Worm (Caenorhabditis elegans) whole organism, young adult: ENCODE measurements around the gene kin-20.

Experiments used
- C06A6.2 ChIP-seq: fragments of 200-800 bp; sonication (Bioruptor generic); conservative IDR thresholded peaks from 2 replicates; pipeline ENCODE4 v1.3.6; 2022; ENCODE audit warnings: missing genetic modification characterization, missing compliant biosample characterization
- F22D6.2 ChIP-seq: sonication (generic microtip); optimal IDR thresholded peaks from 2 replicates; lab custom pipeline; 2016; ENCODE audit warnings: mild to moderate bottlenecking, missing genetic modification characterization, missing compliant biosample characterization
- F23B12.7 ChIP-seq: sonication (generic microtip); optimal IDR thresholded peaks from 2 replicates; lab custom pipeline; 2017; ENCODE audit warnings: missing genetic modification characterization, mild to moderate bottlenecking, missing compliant biosample characterization, antibody characterized with exemption, moderate library complexity; ENCODE audit not compliant: insufficient read depth
- F52B5.7 ChIP-seq: sonication (generic microtip); optimal IDR thresholded peaks from 2 replicates; lab custom pipeline; 2016; ENCODE audit warnings: mild to moderate bottlenecking, missing genetic modification characterization, missing compliant biosample characterization
- F55B11.4 ChIP-seq: sonication (generic microtip); optimal IDR thresholded peaks from 2 replicates; lab custom pipeline; 2016; ENCODE audit warnings: missing compliant biosample characterization, missing genetic modification characterization, borderline replicate concordance; ENCODE audit not compliant: insufficient read depth
- F57A8.1 ChIP-seq: fragments of 200-800 bp; sonication (Bioruptor generic); optimal IDR thresholded peaks from 2 replicates; lab custom pipeline; 2018; ENCODE audit warnings: mild to moderate bottlenecking, missing genetic modification characterization, moderate library complexity, missing compliant biosample characterization
- T07F8.4 ChIP-seq: sonication (generic microtip); optimal IDR thresholded peaks from 2 replicates; lab custom pipeline; 2016; ENCODE audit warnings: mild to moderate bottlenecking, missing genetic modification characterization, moderate library complexity, missing compliant biosample characterization
- Y53F4B.3 ChIP-seq: fragments of 200-800 bp; sonication (Bioruptor generic); IDR thresholded peaks from 2 replicates; pipeline ENCODE4 v1.3.6; 2022; ENCODE audit warnings: missing genetic modification reagents, missing genetic modification characterization, missing compliant biosample characterization
- ama-1 ChIP-seq, 3 experiments: fragments of 150-350 bp in 1 of 3; sonication (generic microtip) in 2 of 3; optimal IDR thresholded peaks; 2 replicates each; lab custom pipeline; 2014 to 2018; ENCODE audit warnings: missing biosample characterization in 2 of 3, missing genetic modification characterization in 2 of 3, missing genetic modification reagents in 2 of 3
- attf-3 ChIP-seq: fragments of 200-800 bp; sonication (Bioruptor generic); conservative IDR thresholded peaks from 2 replicates; pipeline ENCODE4 v1.3.6; 2022; ENCODE audit warnings: missing genetic modification reagents, missing genetic modification characterization, missing compliant biosample characterization
- ccch-3 ChIP-seq: fragments of 200-800 bp; sonication (Bioruptor generic); optimal IDR thresholded peaks from 2 replicates; lab custom pipeline; 2018; ENCODE audit warnings: mild to moderate bottlenecking, missing genetic modification characterization, missing compliant biosample characterization
- cebp-1 ChIP-seq, 2 experiments: fragments of 200-800 bp in 1 of 2; sonication (Bioruptor generic) in 1 of 2; sonication (generic microtip) in 1 of 2; IDR thresholded peaks in 1 of 2; optimal IDR thresholded peaks in 1 of 2; 2 replicates each; pipeline versions ENCODE4 v1.3.6 to Lab custom; 2017 to 2022; ENCODE audit warnings: missing compliant biosample characterization in 2 of 2, missing genetic modification characterization in 2 of 2, mild to moderate bottlenecking in 1 of 2, missing genetic modification reagents in 1 of 2, moderate library complexity in 1 of 2
- ceh-40 ChIP-seq: fragments of 200-800 bp; sonication (Bioruptor generic); IDR thresholded peaks from 2 replicates; pipeline ENCODE4 v1.3.6; 2022; ENCODE audit warnings: missing genetic modification characterization, missing compliant biosample characterization
- ceh-58 ChIP-seq: fragments of 200-800 bp; sonication (Bioruptor generic); IDR thresholded peaks from 2 replicates; pipeline ENCODE4 v1.3.6; 2022; ENCODE audit warnings: missing genetic modification characterization, missing compliant biosample characterization
- die-1 ChIP-seq: sonication (generic microtip); optimal IDR thresholded peaks from 2 replicates; lab custom pipeline; 2016; ENCODE audit warnings: missing genotype, mild to moderate bottlenecking, missing genetic modification characterization, missing compliant biosample characterization
- dox-1 ChIP-seq: fragments of 200-800 bp; sonication (Bioruptor generic); IDR thresholded peaks from 2 replicates; pipeline ENCODE4 v1.3.6; 2022; ENCODE audit warnings: missing genetic modification reagents, missing genetic modification characterization, missing compliant biosample characterization
- dpl-1 ChIP-seq: fragments of 150-350 bp; optimal IDR thresholded peaks from 2 replicates; lab custom pipeline; 2014; ENCODE audit warnings: missing biosample characterization, missing genetic modification reagents, missing genetic modification characterization
- ekl-4 ChIP-seq: fragments of 200-800 bp; sonication (Bioruptor generic); IDR thresholded peaks from 2 replicates; pipeline ENCODE4 v1.3.6; 2022; ENCODE audit warnings: missing genetic modification reagents, missing genetic modification characterization, missing compliant biosample characterization
- fkh-3 ChIP-seq: sonication (generic microtip); optimal IDR thresholded peaks from 2 replicates; lab custom pipeline; 2016; ENCODE audit warnings: mild to moderate bottlenecking, missing genetic modification characterization, missing compliant biosample characterization
- gei-17 ChIP-seq: fragments of 200-800 bp; sonication (Bioruptor generic); optimal IDR thresholded peaks from 2 replicates; lab custom pipeline; 2018; ENCODE audit warnings: mild to moderate bottlenecking, missing genetic modification characterization, missing compliant biosample characterization
- hlh-26 ChIP-seq: fragments of 200-800 bp; sonication (Bioruptor generic); conservative IDR thresholded peaks from 2 replicates; pipeline ENCODE4 v1.3.6; 2022; ENCODE audit warnings: missing genetic modification reagents, missing genetic modification characterization, missing compliant biosample characterization
- hmg-20 ChIP-seq: fragments of 200-800 bp; sonication (Bioruptor generic); IDR thresholded peaks from 2 replicates; pipeline ENCODE4 v1.3.6; 2022; ENCODE audit warnings: missing genetic modification reagents, missing genetic modification characterization, missing compliant biosample characterization
- lin-26 ChIP-seq: fragments of 200-800 bp; sonication (Bioruptor generic); IDR thresholded peaks from 2 replicates; pipeline ENCODE4 v1.3.6; 2022; ENCODE audit warnings: missing genetic modification reagents, missing genetic modification characterization, missing compliant biosample characterization
- lin-40 ChIP-seq: sonication (generic microtip); optimal IDR thresholded peaks from 2 replicates; lab custom pipeline; 2016; ENCODE audit warnings: missing genetic modification characterization, mild to moderate bottlenecking, missing compliant biosample characterization, missing genotype, missing genetic modification reagents
- lin-54 ChIP-seq: fragments of 200-800 bp; sonication (Bioruptor generic); optimal IDR thresholded peaks from 2 replicates; lab custom pipeline; 2018; ENCODE audit warnings: mild to moderate bottlenecking, missing genetic modification characterization, missing compliant biosample characterization
- lir-1 ChIP-seq: fragments of 200-800 bp; sonication (Bioruptor generic); conservative IDR thresholded peaks from 2 replicates; pipeline ENCODE4 v1.3.6; 2022; ENCODE audit warnings: missing genetic modification reagents, missing genetic modification characterization, missing compliant biosample characterization
- madf-10 ChIP-seq: sonication (generic microtip); optimal IDR thresholded peaks from 2 replicates; lab custom pipeline; 2016; ENCODE audit warnings: mild to moderate bottlenecking, missing genetic modification characterization, missing compliant biosample characterization
- madf-3 ChIP-seq: fragments of 200-800 bp; sonication (Bioruptor generic); IDR thresholded peaks from 2 replicates; pipeline ENCODE4 v1.3.6; 2022; ENCODE audit warnings: missing genetic modification reagents, missing genetic modification characterization, missing compliant biosample characterization
- mcd-1 ChIP-seq: fragments of 200-800 bp; sonication (Bioruptor generic); IDR thresholded peaks from 2 replicates; pipeline ENCODE4 v1.3.6; 2022; ENCODE audit warnings: missing genetic modification reagents, missing genetic modification characterization, missing compliant biosample characterization
- mel-28 ChIP-seq: sonication (generic microtip); optimal IDR thresholded peaks from 2 replicates; lab custom pipeline; 2016; ENCODE audit warnings: borderline replicate concordance, mild to moderate bottlenecking, missing genetic modification characterization, missing compliant biosample characterization
- mes-4 ChIP-seq: sonication (generic microtip); optimal IDR thresholded peaks from 2 replicates; lab custom pipeline; 2016; ENCODE audit warnings: missing genotype, missing genetic modification characterization, missing compliant biosample characterization
- mxl-1 ChIP-seq: sonication (generic microtip); optimal IDR thresholded peaks from 2 replicates; lab custom pipeline; 2016; ENCODE audit warnings: missing genetic modification characterization, missing compliant biosample characterization
- nhr-179 ChIP-seq: sonication (generic microtip); optimal IDR thresholded peaks from 2 replicates; lab custom pipeline; 2016; ENCODE audit warnings: mild to moderate bottlenecking, missing genetic modification characterization, missing compliant biosample characterization
- nhr-27 ChIP-seq: fragments of 200-800 bp; sonication (Bioruptor generic); optimal IDR thresholded peaks from 2 replicates; lab custom pipeline; 2018; ENCODE audit warnings: mild to moderate bottlenecking, missing genetic modification characterization, moderate library complexity, missing compliant biosample characterization
- nhr-80 ChIP-seq: sonication (generic microtip); optimal IDR thresholded peaks from 2 replicates; lab custom pipeline; 2016; ENCODE audit warnings: missing genetic modification characterization, missing compliant biosample characterization
- nhr-90 ChIP-seq: sonication (generic microtip); optimal IDR thresholded peaks from 2 replicates; lab custom pipeline; 2016; ENCODE audit warnings: missing genotype, mild to moderate bottlenecking, missing genetic modification characterization, missing compliant biosample characterization
- pha-4 ChIP-seq: fragments of 150-350 bp; sonication (generic microtip); optimal IDR thresholded peaks from 2 replicates; lab custom pipeline; 2014; ENCODE audit warnings: missing biosample characterization, missing genetic modification reagents, missing genetic modification characterization
- snpc-1.3 ChIP-seq: sonication (generic microtip); optimal IDR thresholded peaks from 2 replicates; lab custom pipeline; 2017; ENCODE audit warnings: missing genetic modification characterization, mild to moderate bottlenecking, missing compliant biosample characterization, antibody characterized with exemption, moderate library complexity, missing genotype, missing genetic modification reagents; ENCODE audit not compliant: insufficient read depth
- snpc-3.4 ChIP-seq: sonication (generic microtip); optimal IDR thresholded peaks from 2 replicates; lab custom pipeline; 2017; ENCODE audit warnings: missing genetic modification characterization, mild to moderate bottlenecking, missing compliant biosample characterization, antibody characterized with exemption, moderate library complexity, missing genotype, missing genetic modification reagents
- snpc-4 ChIP-seq, 5 experiments: fragments of 150-350 bp in 1 of 5; sonication (generic microtip) in 4 of 5; optimal IDR thresholded peaks; 2 replicates each; lab custom pipeline; 2014 to 2018; ENCODE audit warnings: missing genetic modification characterization in 5 of 5, missing biosample characterization in 3 of 5, antibody characterized with exemption in 2 of 5, mild to moderate bottlenecking in 2 of 5, missing compliant biosample characterization in 2 of 5, missing genotype in 2 of 5, moderate library complexity in 2 of 5, missing genetic modification reagents in 1 of 5
- sptf-2 ChIP-seq: fragments of 200-800 bp; sonication (Bioruptor generic); optimal IDR thresholded peaks from 2 replicates; lab custom pipeline; 2018; ENCODE audit warnings: mild to moderate bottlenecking, missing genetic modification characterization, missing compliant biosample characterization
- tbp1 ChIP-seq: fragments of 200-800 bp; sonication (Bioruptor generic); optimal IDR thresholded peaks from 2 replicates; lab custom pipeline; 2018; ENCODE audit warnings: mild to moderate bottlenecking, missing genetic modification characterization, missing compliant biosample characterization
- xnd-1 ChIP-seq: sonication (generic microtip); optimal IDR thresholded peaks from 2 replicates; lab custom pipeline; 2016; ENCODE audit warnings: missing genotype, missing genetic modification reagents, missing genetic modification characterization, missing compliant biosample characterization
- zfh-2 ChIP-seq: fragments of 200-800 bp; sonication (Bioruptor generic); conservative IDR thresholded peaks from 2 replicates; pipeline ENCODE4 v1.3.6; 2022; ENCODE audit warnings: missing genetic modification reagents, missing genetic modification characterization, missing compliant biosample characterization
- ztf-22 ChIP-seq: fragments of 200-800 bp; sonication (Bioruptor generic); optimal IDR thresholded peaks from 2 replicates; lab custom pipeline; 2018; ENCODE audit warnings: mild to moderate bottlenecking, missing genetic modification characterization, moderate library complexity, missing compliant biosample characterization
- ztf-25 ChIP-seq: fragments of 200-800 bp; sonication (Bioruptor generic); IDR thresholded peaks from 2 replicates; pipeline ENCODE4 v1.3.6; 2022; ENCODE audit warnings: missing genetic modification reagents, missing genetic modification characterization, missing compliant biosample characterization
- ztf-3 ChIP-seq: fragments of 200-800 bp; sonication (Bioruptor generic); optimal IDR thresholded peaks from 2 replicates; lab custom pipeline; 2018; ENCODE audit warnings: mild to moderate bottlenecking, missing genetic modification characterization, missing compliant biosample characterization

Gene kin-20

DNA sequence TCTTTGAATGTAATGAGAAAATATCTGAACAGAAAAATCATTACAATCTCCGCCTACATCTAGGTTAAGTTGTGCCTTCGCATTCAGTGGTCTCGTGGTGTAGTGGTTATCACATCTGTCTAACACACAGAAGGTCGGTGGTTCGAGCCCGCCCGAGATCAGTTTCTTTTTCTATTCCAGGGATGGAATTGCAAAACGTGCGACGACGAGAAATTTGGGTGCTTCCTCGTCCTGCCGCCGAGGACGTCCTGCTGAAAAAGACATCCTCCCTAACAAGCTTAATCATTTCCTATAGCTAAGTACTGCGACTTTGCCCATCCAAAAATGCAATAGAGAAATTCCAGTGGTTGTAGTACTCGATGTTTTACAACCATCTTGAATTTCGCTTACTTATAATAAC is 41.5 kb downstream of the kin-20 start (continued):
- TF ChIP-seq pha-4 (tag; lab: Kevin White, UChicago): no peak
- no peak for TF ChIP-seq nhr-179
- TF ChIP-seq T07F8.4 (tag; lab: Kevin White, UChicago): no peak
- no peak for TF ChIP-seq lir-1 (GFP tag; lab: Robert Waterston, UW)
- TF ChIP-seq ceh-40 (GFP tag; lab: Robert Waterston, UW): no peak
- no peak for TF ChIP-seq ceh-58 (GFP tag; lab: Robert Waterston, UW)
- TF ChIP-seq F23B12.7 (tag; lab: Kevin White, UChicago): no peak
- no peak for TF ChIP-seq mel-28
- TF ChIP-seq ztf-25: no peak
- TF ChIP-seq nhr-27 (tag; lab: Kevin White, UChicago): no peak
- TF ChIP-seq tbp1 (GFP tag; lab: Kevin White, UChicago): peak; percentile 87
- no peak for TF ChIP-seq xnd-1 (tag; lab: Kevin White, UChicago)
- no peak for TF ChIP-seq zfh-2 (GFP tag; lab: Robert Waterston, UW)
- TF ChIP-seq ztf-3 (GFP tag; lab: Kevin White, UChicago): no peak
- peak; percentile 58 for TF ChIP-seq dox-1 (GFP tag; lab: Robert Waterston, UW)
- no peak for TF ChIP-seq nhr-90
- TF ChIP-seq lin-40 (tag; lab: Kevin White, UChicago): peak; percentile 33
- peak; percentile 19 for TF ChIP-seq die-1 (tag; lab: Kevin White, UChicago)
- no peak for TF ChIP-seq F55B11.4 (tag; lab: Kevin White, UChicago)
- no peak for TF ChIP-seq sptf-2 (GFP tag; lab: Kevin White, UChicago)
- TF ChIP-seq mxl-1 (tag; lab: Kevin White, UChicago): no peak
- TF ChIP-seq F52B5.7 (tag; lab: Kevin White, UChicago): no peak
- TF ChIP-seq dpl-1 (GFP tag; lab: Kevin White, UChicago): no peak
- peak; percentile 76; the same call in 1 of the 2 replicates for TF ChIP-seq ekl-4 (GFP tag; lab: Robert Waterston, UW)
- TF ChIP-seq snpc-3.4: peak; percentile 9
- TF ChIP-seq hmg-20: no peak
- no peak for TF ChIP-seq F57A8.1
- no peak for TF ChIP-seq hlh-26 (GFP tag; lab: Robert Waterston, UW)
- TF ChIP-seq madf-3 (GFP tag; lab: Robert Waterston, UW): no peak
- TF ChIP-seq fkh-3 (tag; lab: Kevin White, UChicago): no peak
- peak; percentile 19 for TF ChIP-seq nhr-80 (tag; lab: Kevin White, UChicago)
- TF ChIP-seq cebp-1 (GFP tag; IDR thresholded peaks at IDR 0.05; lab: Robert Waterston, UW): no peak
- TF ChIP-seq cebp-1 (tag; optimal IDR thresholded peaks at IDR 0.05; lab: Kevin White, UChicago): no peak
- no peak for TF ChIP-seq mcd-1 (GFP tag; lab: Robert Waterston, UW)
- TF ChIP-seq attf-3: no peak
- no peak for TF ChIP-seq ztf-22
- no peak for TF ChIP-seq gei-17 (GFP tag; lab: Kevin White, UChicago)
- no peak for TF ChIP-seq F22D6.2 (tag; lab: Kevin White, UChicago)
- TF ChIP-seq lin-26 (GFP tag; lab: Robert Waterston, UW): peak; percentile 48; the same call in 1 of the 2 replicates
- TF ChIP-seq snpc-1.3 (tag; lab: Kevin White, UChicago): no peak
- TF ChIP-seq ccch-3 (GFP tag; lab: Kevin White, UChicago): no peak
- no peak for TF ChIP-seq C06A6.2
- no peak for TF ChIP-seq Y53F4B.3 (GFP tag; lab: Robert Waterston, UW)
- TF ChIP-seq madf-10 (tag; lab: Kevin White, UChicago): no peak
- TF ChIP-seq ama-1 (optimal IDR thresholded peaks at IDR 0.05; lab: Kevin White, UChicago): no peak
- no peak for TF ChIP-seq ama-1 (GFP tag; optimal IDR thresholded peaks at IDR 0.05; lab: Kevin White, UChicago)
- no peak for TF ChIP-seq lin-54 (GFP tag; lab: Kevin White, UChicago)
- TF ChIP-seq mes-4: no peak
- no peak for TF ChIP-seq snpc-4 (GFP tag; optimal IDR thresholded peaks at IDR 0.05; lab: Kevin White, UChicago)
- peak in 2 of 4 experiments; percentile 22 to 65 for TF ChIP-seq snpc-4 (tag; optimal IDR thresholded peaks at IDR 0.05; lab: Kevin White, UChicago)
